Worm (Caenorhabditis elegans) whole organism, young adult: Measurements from ENCODE around the gene C54F6.20.

Source experiments
- B0035.1 ChIP-seq: sonication (generic microtip); optimal IDR thresholded peaks from 2 replicates; lab custom pipeline; 2016; ENCODE audit warnings: missing genetic modification characterization, mild to moderate bottlenecking, missing compliant biosample characterization, missing genotype, missing genetic modification reagents
- D2030.7 ChIP-seq: fragments of 200-800 bp; sonication (Bioruptor generic); IDR thresholded peaks from 2 replicates; pipeline ENCODE4 v1.3.6; 2022; ENCODE audit warnings: missing genetic modification reagents, missing genetic modification characterization, missing compliant biosample characterization
- F22D6.2 ChIP-seq: sonication (generic microtip); optimal IDR thresholded peaks from 2 replicates; lab custom pipeline; 2016; ENCODE audit warnings: mild to moderate bottlenecking, missing genetic modification characterization, missing compliant biosample characterization
- F23B12.7 ChIP-seq: sonication (generic microtip); optimal IDR thresholded peaks from 2 replicates; lab custom pipeline; 2017; ENCODE audit warnings: missing genetic modification characterization, mild to moderate bottlenecking, missing compliant biosample characterization, antibody characterized with exemption, moderate library complexity; ENCODE audit not compliant: insufficient read depth
- F37B4.10 ChIP-seq: fragments of 200-800 bp; sonication (Bioruptor generic); IDR thresholded peaks from 2 replicates; pipeline ENCODE4 v1.3.6; 2022; ENCODE audit warnings: missing genetic modification characterization, missing compliant biosample characterization
- F57A8.1 ChIP-seq: fragments of 200-800 bp; sonication (Bioruptor generic); optimal IDR thresholded peaks from 2 replicates; lab custom pipeline; 2018; ENCODE audit warnings: mild to moderate bottlenecking, missing genetic modification characterization, moderate library complexity, missing compliant biosample characterization
- Y53F4B.3 ChIP-seq: fragments of 200-800 bp; sonication (Bioruptor generic); IDR thresholded peaks from 2 replicates; pipeline ENCODE4 v1.3.6; 2022; ENCODE audit warnings: missing genetic modification reagents, missing genetic modification characterization, missing compliant biosample characterization
- Y53G8AR.9 ChIP-seq: fragments of 200-800 bp; sonication (Bioruptor generic); conservative IDR thresholded peaks from 2 replicates; pipeline ENCODE4 v1.3.6; 2022; ENCODE audit warnings: missing genetic modification reagents, missing genetic modification characterization, missing compliant biosample characterization
- Y95B8A.8 ChIP-seq: fragments of 200-800 bp; sonication (Bioruptor generic); IDR thresholded peaks from 2 replicates; pipeline ENCODE4 v1.3.6; 2022; ENCODE audit warnings: missing genetic modification reagents, missing genetic modification characterization, missing compliant biosample characterization
- akir-1 ChIP-seq: fragments of 200-800 bp; sonication (Bioruptor generic); optimal IDR thresholded peaks from 2 replicates; lab custom pipeline; 2018; ENCODE audit warnings: mild to moderate bottlenecking, missing genetic modification characterization, moderate library complexity, missing compliant biosample characterization
- attf-3 ChIP-seq: fragments of 200-800 bp; sonication (Bioruptor generic); conservative IDR thresholded peaks from 2 replicates; pipeline ENCODE4 v1.3.6; 2022; ENCODE audit warnings: missing genetic modification reagents, missing genetic modification characterization, missing compliant biosample characterization
- cebp-1 ChIP-seq, 2 experiments: fragments of 200-800 bp in 1 of 2; sonication (Bioruptor generic) in 1 of 2; sonication (generic microtip) in 1 of 2; IDR thresholded peaks in 1 of 2; optimal IDR thresholded peaks in 1 of 2; 2 replicates each; pipeline versions ENCODE4 v1.3.6 to Lab custom; 2017 to 2022; ENCODE audit warnings: missing compliant biosample characterization in 2 of 2, missing genetic modification characterization in 2 of 2, mild to moderate bottlenecking in 1 of 2, missing genetic modification reagents in 1 of 2, moderate library complexity in 1 of 2
- ceh-100 ChIP-seq: fragments of 200-800 bp; sonication (Bioruptor generic); IDR thresholded peaks from 2 replicates; pipeline ENCODE4 v1.3.6; 2022; ENCODE audit warnings: missing genetic modification reagents, missing genetic modification characterization, missing compliant biosample characterization
- ceh-40 ChIP-seq: fragments of 200-800 bp; sonication (Bioruptor generic); IDR thresholded peaks from 2 replicates; pipeline ENCODE4 v1.3.6; 2022; ENCODE audit warnings: missing genetic modification characterization, missing compliant biosample characterization
- die-1 ChIP-seq: sonication (generic microtip); optimal IDR thresholded peaks from 2 replicates; lab custom pipeline; 2016; ENCODE audit warnings: missing genotype, mild to moderate bottlenecking, missing genetic modification characterization, missing compliant biosample characterization
- egl-18 ChIP-seq: fragments of 200-800 bp; sonication (Bioruptor generic); IDR thresholded peaks from 2 replicates; pipeline ENCODE4 v1.3.6; 2022; ENCODE audit warnings: missing genetic modification reagents, missing genetic modification characterization, missing compliant biosample characterization
- egl-44 ChIP-seq: fragments of 200-800 bp; sonication (Bioruptor generic); IDR thresholded peaks from 2 replicates; pipeline ENCODE4 v1.3.6; 2022; ENCODE audit warnings: missing genetic modification reagents, missing genetic modification characterization, missing compliant biosample characterization
- ekl-4 ChIP-seq: fragments of 200-800 bp; sonication (Bioruptor generic); IDR thresholded peaks from 2 replicates; pipeline ENCODE4 v1.3.6; 2022; ENCODE audit warnings: missing genetic modification reagents, missing genetic modification characterization, missing compliant biosample characterization
- hmg-1.2 ChIP-seq: fragments of 200-800 bp; sonication (Bioruptor generic); IDR thresholded peaks from 2 replicates; pipeline ENCODE4 v1.3.6; 2022; ENCODE audit warnings: missing genetic modification reagents, missing genetic modification characterization, missing compliant biosample characterization
- hsf-1 ChIP-seq: fragments of 200-800 bp; sonication (Bioruptor generic); IDR thresholded peaks from 2 replicates; pipeline ENCODE4 v1.3.6; 2022; ENCODE audit warnings: missing genetic modification reagents, missing genetic modification characterization, missing compliant biosample characterization
- lag-1 ChIP-seq: fragments of 200-800 bp; sonication (Bioruptor generic); IDR thresholded peaks from 2 replicates; pipeline ENCODE4 v1.3.6; 2022; ENCODE audit warnings: missing genetic modification reagents, missing genetic modification characterization, missing compliant biosample characterization
- let-526 ChIP-seq: fragments of 200-800 bp; sonication (Bioruptor generic); IDR thresholded peaks from 2 replicates; pipeline ENCODE4 v1.3.6; 2022; ENCODE audit warnings: missing genetic modification reagents, missing genetic modification characterization, missing compliant biosample characterization
- let-607 ChIP-seq, 2 experiments: fragments of 200-800 bp in 1 of 2; sonication (Bioruptor generic) in 1 of 2; sonication (generic microtip) in 1 of 2; optimal IDR thresholded peaks; 2 replicates each; lab custom pipeline; 2016 to 2018; ENCODE audit warnings: mild to moderate bottlenecking in 2 of 2, missing compliant biosample characterization in 2 of 2, missing genetic modification characterization in 2 of 2, moderate library complexity in 2 of 2, missing genotype in 1 of 2
- lin-54 ChIP-seq: fragments of 200-800 bp; sonication (Bioruptor generic); optimal IDR thresholded peaks from 2 replicates; lab custom pipeline; 2018; ENCODE audit warnings: mild to moderate bottlenecking, missing genetic modification characterization, missing compliant biosample characterization
- lir-1 ChIP-seq: fragments of 200-800 bp; sonication (Bioruptor generic); conservative IDR thresholded peaks from 2 replicates; pipeline ENCODE4 v1.3.6; 2022; ENCODE audit warnings: missing genetic modification reagents, missing genetic modification characterization, missing compliant biosample characterization
- lsl-1 ChIP-seq: fragments of 200-800 bp; sonication (Bioruptor generic); optimal IDR thresholded peaks from 2 replicates; lab custom pipeline; 2018; ENCODE audit warnings: mild to moderate bottlenecking, missing genetic modification characterization, moderate library complexity, missing compliant biosample characterization
- madf-3 ChIP-seq: fragments of 200-800 bp; sonication (Bioruptor generic); IDR thresholded peaks from 2 replicates; pipeline ENCODE4 v1.3.6; 2022; ENCODE audit warnings: missing genetic modification reagents, missing genetic modification characterization, missing compliant biosample characterization
- nhr-120 ChIP-seq: fragments of 200-800 bp; sonication (Bioruptor generic); IDR thresholded peaks from 2 replicates; pipeline ENCODE4 v1.3.6; 2022; ENCODE audit warnings: missing genetic modification characterization, missing compliant biosample characterization
- pbrm-1 ChIP-seq: fragments of 200-800 bp; sonication (Bioruptor generic); IDR thresholded peaks from 2 replicates; pipeline ENCODE4 v1.3.6; 2022; ENCODE audit warnings: missing genetic modification reagents, missing genetic modification characterization, missing compliant biosample characterization
- rec-8 ChIP-seq, 2 experiments: sonication (generic microtip); optimal IDR thresholded peaks; 2 replicates each; lab custom pipeline; 2016; ENCODE audit warnings: mild to moderate bottlenecking in 2 of 2, missing genetic modification characterization in 2 of 2, missing genetic modification reagents in 2 of 2, missing genotype in 2 of 2, missing biosample characterization in 1 of 2, missing compliant biosample characterization in 1 of 2, moderate library complexity in 1 of 2
- snpc-1.1 ChIP-seq: sonication (generic microtip); optimal IDR thresholded peaks from 2 replicates; lab custom pipeline; 2017; ENCODE audit warnings: missing genetic modification characterization, mild to moderate bottlenecking, missing compliant biosample characterization, antibody characterized with exemption, moderate library complexity, missing genotype, missing genetic modification reagents; ENCODE audit not compliant: insufficient read depth
- snpc-3.4 ChIP-seq: sonication (generic microtip); optimal IDR thresholded peaks from 2 replicates; lab custom pipeline; 2017; ENCODE audit warnings: missing genetic modification characterization, mild to moderate bottlenecking, missing compliant biosample characterization, antibody characterized with exemption, moderate library complexity, missing genotype, missing genetic modification reagents
- ztf-18 ChIP-seq: sonication (generic microtip); optimal IDR thresholded peaks from 2 replicates; lab custom pipeline; 2016; ENCODE audit warnings: missing genotype, mild to moderate bottlenecking, missing genetic modification characterization, missing compliant biosample characterization
- ztf-3 ChIP-seq: fragments of 200-800 bp; sonication (Bioruptor generic); optimal IDR thresholded peaks from 2 replicates; lab custom pipeline; 2018; ENCODE audit warnings: mild to moderate bottlenecking, missing genetic modification characterization, missing compliant biosample characterization
- ztf-6 ChIP-seq: fragments of 200-800 bp; sonication (Bioruptor generic); IDR thresholded peaks from 2 replicates; pipeline ENCODE4 v1.3.6; 2022; ENCODE audit warnings: missing genetic modification reagents, missing genetic modification characterization, missing compliant biosample characterization

The C54F6.20 gene

DNA sequence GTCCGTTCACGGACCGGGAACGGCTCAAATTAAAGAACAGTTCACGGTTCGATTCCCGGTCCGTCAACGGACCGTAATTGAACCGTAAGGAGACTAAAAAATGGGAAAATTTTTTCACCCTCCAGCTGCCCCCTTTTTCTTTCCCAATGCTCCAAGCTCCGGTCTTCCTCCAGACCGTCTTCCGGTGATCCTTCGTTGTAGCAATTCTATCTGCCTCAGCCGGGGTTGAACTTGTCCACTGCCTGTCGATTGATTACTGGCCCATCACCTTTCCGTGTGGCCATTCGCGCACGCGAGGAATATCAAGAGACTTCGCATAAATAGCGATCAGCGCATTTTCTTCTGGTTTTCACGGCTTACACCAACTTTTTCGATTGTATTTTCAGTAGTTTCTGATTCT lies 24.0 kb downstream of the C54F6.20 start (continued):
- TF ChIP-seq ekl-4 (peak; percentile 83; the same call in 1 of the 2 replicates), pbrm-1 (GFP tag; lab: Robert Waterston, UW) (peak; percentile 69), nhr-120 (GFP tag; lab: Robert Waterston, UW) (peak; percentile 72; the same call in 1 of the 2 replicates), F57A8.1 (GFP tag; lab: Kevin White, UChicago) (peak; percentile 36), lag-1 (GFP tag; lab: Robert Waterston, UW) (0 out of 2 replicates have a peak, but pooled peaks have one; percentile 59), lin-54 (peak; percentile 57), hsf-1 (peak; percentile 87), egl-18 (0 out of 2 replicates have a peak, but pooled peaks have one; percentile 57), egl-44 (GFP tag; lab: Robert Waterston, UW) (peak; percentile 93)

DNA sequence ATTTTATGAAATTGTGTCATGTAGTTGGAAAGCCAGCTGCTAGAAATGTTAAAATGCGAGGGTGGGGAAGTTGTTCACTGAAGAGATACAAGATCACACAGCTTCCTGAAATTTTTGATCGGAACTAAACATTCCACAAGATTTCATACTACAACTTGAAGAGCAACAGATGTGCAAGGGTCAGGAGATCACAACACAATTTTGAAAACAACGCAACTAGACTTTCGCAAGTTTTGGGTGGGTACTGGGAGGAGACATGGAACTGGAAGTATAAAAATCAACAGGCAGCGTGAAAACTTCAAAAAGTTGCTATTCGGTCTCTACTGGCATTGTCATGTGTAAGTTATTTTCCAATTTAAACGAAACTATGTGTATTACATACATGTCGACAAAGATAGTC lies 27.3 kb downstream of the C54F6.20 start, which contains the start of gene F19F10.3:
Gene F19F10.3 (plus strand): TSS at position 301 of the 400 bp plus-strand sequence.
- TF ChIP-seq F22D6.2 (no peak), D2030.7 (no peak), ztf-3 (no peak), akir-1 (GFP tag; lab: Kevin White, UChicago) (no peak), Y53F4B.3 (no peak), F37B4.10 (no peak), snpc-1.1 (tag; lab: Kevin White, UChicago) (no peak)
- TF ChIP-seq, all 124 proteins: peak for 0

ce11 chrV:7553873-7554362 lies 29.4 kb downstream of the C54F6.20 start, which contains the start of gene ttr-10:
TSS of gene ttr-10 (minus strand) at chrV:7553923.
- TF ChIP-seq ceh-100 (GFP tag; lab: Robert Waterston, UW), result no peak
- TF ChIP-seq ztf-6, result no peak
- TF ChIP-seq snpc-3.4, result no peak
- TF ChIP-seq Y95B8A.8, result no peak
- TF ChIP-seq ceh-40 (GFP tag; lab: Robert Waterston, UW), result no peak
- no peak for TF ChIP-seq B0035.1 (tag; lab: Kevin White, UChicago)
- TF ChIP-seq let-526 (GFP tag; lab: Robert Waterston, UW), result no peak
- TF ChIP-seq die-1 (tag; lab: Kevin White, UChicago), result no peak
- TF ChIP-seq D2030.7, result no peak
- no peak for TF ChIP-seq rec-8 (tag; optimal IDR thresholded peaks at IDR 0.05; lab: Kevin White, UChicago)
- no peak for TF ChIP-seq hmg-1.2 (GFP tag; lab: Robert Waterston, UW)
- no peak for TF ChIP-seq attf-3 (GFP tag; lab: Robert Waterston, UW)
- TF ChIP-seq F23B12.7 (tag; lab: Kevin White, UChicago), result no peak
- TF ChIP-seq Y53G8AR.9 (GFP tag; lab: Robert Waterston, UW), result no peak
- TF ChIP-seq lsl-1 (GFP tag; lab: Kevin White, UChicago), result no peak
- no peak for TF ChIP-seq ztf-18 (tag; lab: Kevin White, UChicago)
- no peak for TF ChIP-seq madf-3 (GFP tag; lab: Robert Waterston, UW)

- TF ChIP-seq cebp-1 (GFP tag; IDR thresholded peaks at IDR 0.05; lab: Robert Waterston, UW) (no peak), cebp-1 (tag; optimal IDR thresholded peaks at IDR 0.05; lab: Kevin White, UChicago) (no peak), lir-1 (GFP tag; lab: Robert Waterston, UW) (no peak), let-607 (tag; optimal IDR thresholded peaks at IDR 0.05; lab: Kevin White, UChicago) (no peak)
These were observed 31.3 kb downstream of the C54F6.20 start for ce11 chrV:7555875-7556274.
